Fruit fly (Drosophila melanogaster): ENCODE results near the gene Akap200.

The Akap200 gene

DNA sequence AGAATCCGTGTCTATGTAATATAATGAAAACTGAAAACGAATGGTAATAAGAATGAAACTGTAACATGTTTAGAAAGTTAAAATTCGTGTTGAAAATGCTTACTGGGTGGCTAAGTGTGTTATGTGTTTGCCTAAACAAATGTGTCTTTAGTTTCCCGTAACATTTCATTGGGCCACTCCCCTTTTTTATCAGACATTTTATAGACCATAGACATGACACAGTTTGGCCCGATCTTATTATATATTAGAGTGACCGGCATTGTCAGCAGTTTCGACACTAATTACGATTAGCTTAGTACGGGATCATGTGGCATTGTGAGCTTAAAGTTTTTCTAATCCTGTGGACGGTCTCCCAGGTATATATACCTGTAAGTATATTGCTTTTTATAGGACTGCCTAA, 61.6 kb downstream of the Akap200 start, which contains the start of gene CheA29a:
CheA29a (plus strand) TSS at position 301 of the 400 bp plus-strand sequence.
- TF ChIP-seq CG9727 (GFP tag; optimal IDR thresholded peaks at IDR 0.05) = no peak
- no peak for TF ChIP-seq CG14441 (GFP tag; IDR thresholded peaks at IDR 0.05)
- no peak for TF ChIP-seq CG15601 (tag; optimal IDR thresholded peaks at IDR 0.05)
- no peak for TF ChIP-seq CG1602 (GFP tag; optimal IDR thresholded peaks at IDR 0.05)
- no peak for TF ChIP-seq Hmx (GFP tag; optimal IDR thresholded peaks at IDR 0.05)
- TF ChIP-seq CG3065 (GFP tag; optimal IDR thresholded peaks at IDR 0.05) = no peak
- no peak for TF ChIP-seq run (tag; optimal IDR thresholded peaks at IDR 0.05)
- TF ChIP-seq CG6854 (GFP tag; optimal IDR thresholded peaks at IDR 0.05) = no peak
- TF ChIP-seq CG8359 (GFP tag; optimal IDR thresholded peaks at IDR 0.05; ENCODE audit: borderline replicate concordance) = no peak
- no peak for TF ChIP-seq Adf1 (GFP tag; IDR thresholded peaks at IDR 0.05)
- TF ChIP-seq Sox102F (GFP tag; optimal IDR thresholded peaks at IDR 0.05) = no peak
- TF ChIP-seq CG8281 (tag; optimal IDR thresholded peaks at IDR 0.05) = no peak
- no peak for TF ChIP-seq HLH3B (GFP tag; IDR thresholded peaks at IDR 0.05)
- TF ChIP-seq CG6272 (GFP tag; IDR thresholded peaks at IDR 0.05) = no peak
- no peak for TF ChIP-seq repo (GFP tag; optimal IDR thresholded peaks at IDR 0.05)
- TF ChIP-seq oc (tag; optimal IDR thresholded peaks at IDR 0.05) = no peak
- no peak for TF ChIP-seq stwl (tag; optimal IDR thresholded peaks at IDR 0.05)

DNA sequence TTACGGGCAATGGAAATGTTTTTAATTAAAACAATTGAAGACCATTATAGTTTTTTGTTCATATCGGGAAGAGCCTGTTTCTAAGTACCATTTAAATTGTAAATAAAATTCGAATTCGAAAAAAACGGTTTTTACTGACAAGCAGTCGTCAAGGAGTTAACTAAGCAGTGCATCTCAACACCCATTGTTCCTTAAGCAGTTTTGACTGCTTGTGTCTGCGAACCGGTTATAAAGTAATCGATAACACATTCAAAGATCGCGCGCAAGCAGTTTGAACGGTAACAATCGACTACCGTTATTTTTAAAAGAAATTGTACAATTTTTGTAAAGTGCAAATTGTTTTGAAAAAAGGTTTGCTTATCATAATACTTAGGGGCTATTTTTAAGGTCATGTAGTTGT, 62.5 kb downstream of the Akap200 start:
- TF ChIP-seq CTCF (GFP tag; optimal IDR thresholded peaks at IDR 0.05) = peak; percentile 59
- TF ChIP-seq Sox100B (GFP tag; optimal IDR thresholded peaks at IDR 0.05) = no peak
- TF ChIP-seq Hr78 (GFP tag; optimal IDR thresholded peaks at IDR 0.05) = peak in 1 of 2 experiments; percentile 49
- peak; percentile 29 for TF ChIP-seq Abd-B (GFP tag; optimal IDR thresholded peaks at IDR 0.05)
- peak; percentile 54 for TF ChIP-seq CG14860 (GFP tag; IDR thresholded peaks at IDR 0.05; ENCODE audit: partially characterized antibody)
- peak; percentile 1 for TF ChIP-seq Max (GFP tag; optimal IDR thresholded peaks at IDR 0.05)
- peak; percentile 46 for TF ChIP-seq CG33213 (GFP tag; optimal IDR thresholded peaks at IDR 0.05)
- no peak for TF ChIP-seq CG10543 (GFP tag; optimal IDR thresholded peaks at IDR 0.05)
- peak; percentile 41 for TF ChIP-seq CG13287 (GFP tag; IDR thresholded peaks at IDR 0.05; ENCODE audit: partially characterized antibody)
- peak; percentile 63 for TF ChIP-seq CoRest (tag; optimal IDR thresholded peaks at IDR 0.05)
- TF ChIP-seq E2f2 (GFP tag; IDR thresholded peaks at IDR 0.05) = peak; percentile 90
- TF ChIP-seq CG2116 (GFP tag; optimal IDR thresholded peaks at IDR 0.05) = peak; percentile 53
- TF ChIP-seq bbx (GFP tag; IDR thresholded peaks at IDR 0.05; ENCODE audit: partially characterized antibody) = peak; percentile 52; the same call in 1 of the 2 replicates
- peak; percentile 30 for TF ChIP-seq pho (GFP tag; optimal IDR thresholded peaks at IDR 0.05)
- TF ChIP-seq Dref (GFP tag; IDR thresholded peaks at IDR 0.05) = peak; percentile 89
- TF ChIP-seq hb (GFP tag; IDR thresholded peaks at IDR 0.05; ENCODE audit: partially characterized antibody) = 0 out of 3 replicates have a peak, but pooled peaks have one; percentile 40
- peak; percentile 11 for TF ChIP-seq Dip3 (GFP tag; optimal IDR thresholded peaks at IDR 0.05)
- peak; percentile 55 for TF ChIP-seq CG14710 (tag; optimal IDR thresholded peaks at IDR 0.05)
- no peak for TF ChIP-seq CG4854 (GFP tag; optimal IDR thresholded peaks at IDR 0.05)
- peak; percentile 70; the same call in 1 of the 2 replicates for TF ChIP-seq CG42726 (GFP tag; IDR thresholded peaks at IDR 0.05; ENCODE audit: partially characterized antibody)
- no peak for TF ChIP-seq h (optimal IDR thresholded peaks at IDR 0.05)
- TF ChIP-seq CG30431 (GFP tag; optimal IDR thresholded peaks at IDR 0.05) = no peak
- peak; percentile 69; the same call in 2 of the 3 replicates for TF ChIP-seq knrl (GFP tag; IDR thresholded peaks at IDR 0.05; ENCODE audit: partially characterized antibody)
- TF ChIP-seq Sry-δ (GFP tag; optimal IDR thresholded peaks at IDR 0.05) = peak; percentile 69
- peak; percentile 87 for TF ChIP-seq CG8478 (optimal IDR thresholded peaks at IDR 0.05)
- TF ChIP-seq Ets65A (GFP tag) = peak; percentile 72
- peak; percentile 2 for TF ChIP-seq hkb (optimal IDR thresholded peaks at IDR 0.05)
- no peak for TF ChIP-seq hkb (GFP tag; IDR thresholded peaks at IDR 0.05)
- TF ChIP-seq Dll (GFP tag; IDR thresholded peaks at IDR 0.05; ENCODE audit: partially characterized antibody) = peak; percentile 19; the same call in 1 of the 4 replicates
- TF ChIP-seq Pdp1 (GFP tag; optimal IDR thresholded peaks at IDR 0.05) = peak in 1 of 2 experiments; percentile 54
- no peak for TF ChIP-seq row (GFP tag; IDR thresholded peaks at IDR 0.05)
- TF ChIP-seq HLH54F (GFP tag; optimal IDR thresholded peaks at IDR 0.05) = peak; percentile 1
- no peak for TF ChIP-seq CG17568 (GFP tag; optimal IDR thresholded peaks at IDR 0.05)
- peak; percentile 93 for TF ChIP-seq CG3838 (GFP tag; optimal IDR thresholded peaks at IDR 0.05)

All from whole organism, embryonic.